Fruit fly (Drosophila melanogaster) whole organism, adult: ENCODE measurements around the gene CG33630.

Experiments used
- Crg-1 ChIP-seq: fragments of 200-800 bp; sonication (Bioruptor generic); optimal IDR thresholded peaks from 2 replicates; lab custom pipeline; 2016; ENCODE audit warnings: missing biosample characterization, missing genetic modification characterization
- Hr96 ChIP-seq: fragments of 200-800 bp; sonication (Bioruptor generic); optimal IDR thresholded peaks from 2 replicates; lab custom pipeline; 2016; ENCODE audit warnings: missing biosample characterization, missing genetic modification characterization
- cnc ChIP-seq, 2 experiments: fragments of >200 bp; optimal IDR thresholded peaks; 2 replicates each; lab custom pipeline; 2017
- kay ChIP-seq: fragments of 200-800 bp; sonication (Bioruptor generic); peaks from one replicate; lab custom pipeline; 2016; ENCODE audit warnings: missing biosample characterization, missing genetic modification characterization, borderline replicate concordance
- ovo ChIP-seq: fragments of 200-800 bp; sonication (Bioruptor generic); optimal IDR thresholded peaks from 2 replicates; lab custom pipeline; 2016; ENCODE audit warnings: missing biosample characterization, missing genetic modification characterization

dm6 chr3R:10087206-10087927 is 24.9 kb downstream of the CG33630 start:
- TF ChIP-seq cnc (optimal IDR thresholded peaks at IDR 0.05; lab: Kevin White, UChicago) (no peak), ovo (no peak), Hr96 (GFP tag; lab: Kevin White, UChicago) (peak; percentile 77), Crg-1 (peak; percentile 17), kay (GFP tag; lab: Kevin White, UChicago) (no peak)
